Worm (Caenorhabditis elegans) whole organism, late embryonic: ENCODE data around the gene eif-1.

ENCODE experiments used
- C08G9.2 ChIP-seq: sonication (generic microtip); optimal IDR thresholded peaks from 2 replicates; lab custom pipeline; 2016; ENCODE audit warnings: mild to moderate bottlenecking, missing genetic modification characterization, moderate library complexity, missing compliant biosample characterization
- C38D4.7 ChIP-seq: fragments of 200-800 bp; sonication (Bioruptor generic); optimal IDR thresholded peaks from 2 replicates; lab custom pipeline; 2018; ENCODE audit warnings: mild to moderate bottlenecking, missing genetic modification characterization, moderate library complexity, missing compliant biosample characterization
- F13H6.1 ChIP-seq: sonication (generic microtip); optimal IDR thresholded peaks from 2 replicates; lab custom pipeline; 2016; ENCODE audit warnings: missing genetic modification characterization, missing compliant biosample characterization
- K09A11.1 ChIP-seq: sonication (generic microtip); optimal IDR thresholded peaks from 2 replicates; lab custom pipeline; 2017; ENCODE audit warnings: antibody characterized with exemption, mild to moderate bottlenecking, missing genetic modification characterization, missing compliant biosample characterization; ENCODE audit not compliant: insufficient read depth
- Y22D7AL.16 ChIP-seq: sonication (generic microtip); optimal IDR thresholded peaks from 2 replicates; lab custom pipeline; 2016; ENCODE audit warnings: missing genetic modification characterization, missing compliant biosample characterization
- ahr-1 ChIP-seq: sonication (generic microtip); optimal IDR thresholded peaks from 2 replicates; lab custom pipeline; 2016; ENCODE audit warnings: missing genetic modification characterization, missing compliant biosample characterization
- ceh-14 ChIP-seq: sonication (generic microtip); optimal IDR thresholded peaks from 2 replicates; lab custom pipeline; 2016; ENCODE audit warnings: missing genotype, missing genetic modification characterization, missing compliant biosample characterization
- ceh-19 ChIP-seq: fragments of 200-800 bp; sonication (Bioruptor generic); optimal IDR thresholded peaks from 2 replicates; lab custom pipeline; 2018; ENCODE audit warnings: mild to moderate bottlenecking, missing genetic modification characterization, missing compliant biosample characterization
- ceh-2 ChIP-seq: sonication (generic microtip); optimal IDR thresholded peaks from 2 replicates; lab custom pipeline; 2016; ENCODE audit warnings: missing genotype, missing genetic modification characterization, missing compliant biosample characterization
- ceh-22 ChIP-seq: sonication (generic microtip); optimal IDR thresholded peaks from 2 replicates; lab custom pipeline; 2017; ENCODE audit warnings: missing biosample characterization, missing genetic modification characterization
- ceh-24 ChIP-seq: sonication (generic microtip); optimal IDR thresholded peaks from 2 replicates; lab custom pipeline; 2016; ENCODE audit warnings: mild to moderate bottlenecking, missing genetic modification characterization, missing compliant biosample characterization
- ceh-30 ChIP-seq: fragments of 150-350 bp; optimal IDR thresholded peaks from 2 replicates; lab custom pipeline; 2014; ENCODE audit warnings: missing biosample characterization, missing genetic modification characterization
- ceh-34 ChIP-seq: sonication (generic microtip); optimal IDR thresholded peaks from 2 replicates; lab custom pipeline; 2016; ENCODE audit warnings: mild to moderate bottlenecking, missing genetic modification characterization, missing compliant biosample characterization
- ceh-45 ChIP-seq: fragments of 200-800 bp; sonication (Bioruptor generic); IDR thresholded peaks from 2 replicates; pipeline ENCODE4 v1.3.6; 2022; ENCODE audit warnings: missing genetic modification reagents, missing genetic modification characterization, missing compliant biosample characterization
- ceh-48 ChIP-seq: sonication (generic microtip); optimal IDR thresholded peaks from 2 replicates; lab custom pipeline; 2016; ENCODE audit warnings: missing genetic modification characterization, inconsistent platforms, missing compliant biosample characterization
- ceh-9 ChIP-seq: sonication (generic microtip); optimal IDR thresholded peaks from 2 replicates; lab custom pipeline; 2016; ENCODE audit warnings: mild to moderate bottlenecking, missing genetic modification characterization, inconsistent platforms, missing compliant biosample characterization
- che-1 ChIP-seq: sonication (generic microtip); optimal IDR thresholded peaks from 2 replicates; lab custom pipeline; 2016; ENCODE audit warnings: mild to moderate bottlenecking, missing genetic modification characterization, missing compliant biosample characterization
- dmd-4 ChIP-seq: sonication (generic microtip); optimal IDR thresholded peaks from 2 replicates; lab custom pipeline; 2016; ENCODE audit warnings: borderline replicate concordance, missing genetic modification characterization, missing compliant biosample characterization
- dve-1 ChIP-seq: sonication (generic microtip); optimal IDR thresholded peaks from 2 replicates; lab custom pipeline; 2017; ENCODE audit warnings: antibody characterized with exemption, mild to moderate bottlenecking, missing genetic modification characterization, missing compliant biosample characterization
- ets-4 ChIP-seq: sonication (generic microtip); optimal IDR thresholded peaks from 2 replicates; lab custom pipeline; 2016; ENCODE audit warnings: missing genetic modification characterization, missing compliant biosample characterization
- fkh-10 ChIP-seq: fragments of 150-350 bp; optimal IDR thresholded peaks from 2 replicates; lab custom pipeline; 2014; ENCODE audit warnings: missing biosample characterization, missing genetic modification reagents, missing genetic modification characterization
- fkh-6 ChIP-seq: sonication (generic microtip); optimal IDR thresholded peaks from 2 replicates; lab custom pipeline; 2016; ENCODE audit warnings: missing genetic modification characterization, missing compliant biosample characterization
- gmeb-2 ChIP-seq: sonication (generic microtip); optimal IDR thresholded peaks from 2 replicates; lab custom pipeline; 2016; ENCODE audit warnings: missing genetic modification characterization, inconsistent platforms, missing compliant biosample characterization
- hlh-13 ChIP-seq: fragments of 200-800 bp; sonication (Bioruptor generic); optimal IDR thresholded peaks from 2 replicates; lab custom pipeline; 2018; ENCODE audit warnings: mild to moderate bottlenecking, missing genetic modification characterization, missing compliant biosample characterization
- hlh-15 ChIP-seq: sonication (generic microtip); optimal IDR thresholded peaks from 2 replicates; lab custom pipeline; 2016; ENCODE audit warnings: missing genetic modification characterization, missing compliant biosample characterization
- hlh-30 ChIP-seq: sonication (generic microtip); optimal IDR thresholded peaks from 2 replicates; lab custom pipeline; 2017; ENCODE audit warnings: antibody characterized with exemption, missing genetic modification characterization, missing compliant biosample characterization; ENCODE audit not compliant: insufficient read depth
- hlh-8 ChIP-seq: sonication (generic microtip); optimal IDR thresholded peaks from 2 replicates; lab custom pipeline; 2016; ENCODE audit warnings: missing genotype, missing genetic modification characterization, missing compliant biosample characterization
- lim-6 ChIP-seq: sonication (generic microtip); optimal IDR thresholded peaks from 2 replicates; lab custom pipeline; 2016; ENCODE audit warnings: missing genetic modification characterization, missing compliant biosample characterization
- lin-11 ChIP-seq: fragments of 200-800 bp; sonication (Bioruptor generic); optimal IDR thresholded peaks from 2 replicates; lab custom pipeline; 2018; ENCODE audit warnings: mild to moderate bottlenecking, missing genetic modification characterization, missing compliant biosample characterization
- madf-2 ChIP-seq: sonication (generic microtip); optimal IDR thresholded peaks from 2 replicates; lab custom pipeline; 2017; ENCODE audit warnings: missing genetic modification characterization, missing compliant biosample characterization
- nfya-1 ChIP-seq: sonication (generic microtip); optimal IDR thresholded peaks from 2 replicates; lab custom pipeline; 2017; ENCODE audit warnings: missing genetic modification characterization, mild to moderate bottlenecking, missing compliant biosample characterization, antibody characterized with exemption, moderate library complexity
- nhr-11 ChIP-seq: fragments of 150-350 bp; optimal IDR thresholded peaks from 2 replicates; lab custom pipeline; 2014; ENCODE audit warnings: missing biosample characterization, missing genetic modification characterization
- nhr-232 ChIP-seq: sonication (generic microtip); optimal IDR thresholded peaks from 2 replicates; lab custom pipeline; 2016; ENCODE audit warnings: missing genetic modification characterization, missing compliant biosample characterization
- pag-3 ChIP-seq: sonication (generic microtip); optimal IDR thresholded peaks from 2 replicates; lab custom pipeline; 2016; ENCODE audit warnings: missing compliant biosample characterization, missing genetic modification characterization, borderline replicate concordance
- pat-9 ChIP-seq: fragments of 200-800 bp; sonication (Bioruptor generic); optimal IDR thresholded peaks from 2 replicates; lab custom pipeline; 2018; ENCODE audit warnings: mild to moderate bottlenecking, missing genetic modification characterization, moderate library complexity, missing compliant biosample characterization
- pax-1 ChIP-seq: fragments of 150-350 bp; optimal IDR thresholded peaks from 2 replicates; lab custom pipeline; 2014; ENCODE audit warnings: missing biosample characterization, missing genetic modification characterization
- pha-2 ChIP-seq: sonication (generic microtip); optimal IDR thresholded peaks from 2 replicates; lab custom pipeline; 2017; ENCODE audit warnings: mild to moderate bottlenecking, missing genetic modification characterization, missing compliant biosample characterization
- pha-4 ChIP-seq: fragments of 150-350 bp; optimal IDR thresholded peaks from 2 replicates; lab custom pipeline; 2018; ENCODE audit warnings: missing biosample characterization, missing genetic modification reagents, missing genetic modification characterization
- pros-1 ChIP-seq: fragments of 150-350 bp; optimal IDR thresholded peaks from 2 replicates; lab custom pipeline; 2014; ENCODE audit warnings: missing biosample characterization, missing genetic modification reagents, missing genetic modification characterization
- ref-2 ChIP-seq: sonication (generic microtip); optimal IDR thresholded peaks from 2 replicates; lab custom pipeline; 2016; ENCODE audit warnings: missing genetic modification characterization, missing compliant biosample characterization
- rnt-1 ChIP-seq: sonication (generic microtip); optimal IDR thresholded peaks from 2 replicates; lab custom pipeline; 2016; ENCODE audit warnings: missing genetic modification characterization, missing compliant biosample characterization
- sdc-2 ChIP-seq: sonication (generic microtip); optimal IDR thresholded peaks from 2 replicates; lab custom pipeline; 2016; ENCODE audit warnings: missing genotype, missing genetic modification characterization, missing compliant biosample characterization
- syd-9 ChIP-seq: sonication (generic microtip); optimal IDR thresholded peaks from 2 replicates; lab custom pipeline; 2016; ENCODE audit warnings: mild to moderate bottlenecking, missing genetic modification characterization, moderate library complexity, missing compliant biosample characterization
- tbx-7 ChIP-seq: sonication (generic microtip); optimal IDR thresholded peaks from 2 replicates; lab custom pipeline; 2016; ENCODE audit warnings: missing genotype, missing genetic modification characterization, missing compliant biosample characterization
- ttx-3 ChIP-seq: sonication (generic microtip); optimal IDR thresholded peaks from 2 replicates; lab custom pipeline; 2016; ENCODE audit warnings: missing genetic modification reagents, missing genetic modification characterization, missing compliant biosample characterization
- unc-3 ChIP-seq, 2 experiments: fragments of 200-800 bp in 1 of 2; sonication (Bioruptor generic) in 1 of 2; sonication (generic microtip) in 1 of 2; conservative IDR thresholded peaks in 1 of 2; optimal IDR thresholded peaks in 1 of 2; 2 replicates each; pipeline versions ENCODE4 v1.3.6 to Lab custom; 2016 to 2022; ENCODE audit warnings: missing compliant biosample characterization in 2 of 2, missing genetic modification characterization in 2 of 2, missing genetic modification reagents in 1 of 2
- unc-42 ChIP-seq: sonication (generic microtip); optimal IDR thresholded peaks from 2 replicates; lab custom pipeline; 2016; ENCODE audit warnings: missing genotype, missing genetic modification characterization, missing compliant biosample characterization
- unc-55 ChIP-seq: sonication (generic microtip); optimal IDR thresholded peaks from 2 replicates; lab custom pipeline; 2017; ENCODE audit warnings: missing biosample characterization, missing genetic modification reagents, missing genetic modification characterization
- zip-5 ChIP-seq: sonication (generic microtip); optimal IDR thresholded peaks from 2 replicates; lab custom pipeline; 2016; ENCODE audit warnings: missing genetic modification characterization, missing compliant biosample characterization
- ztf-16 ChIP-seq: sonication (generic microtip); optimal IDR thresholded peaks from 2 replicates; lab custom pipeline; 2017; ENCODE audit warnings: missing genetic modification characterization, missing compliant biosample characterization

The eif-1 gene

ce11 chrII:5033935-5034334, 40.6 kb upstream of the eif-1 start, which contains the start of gene F33G12.3:
F33G12.3 (minus strand) TSS chrII:5034035.
- TF ChIP-seq tbx-7, result no peak
- no peak for TF ChIP-seq madf-2 (tag; lab: Kevin White, UChicago)
- TF ChIP-seq, all 69 proteins: peak for 0

ce11 chrII:5032669-5033068, 39.3 kb upstream of the eif-1 start:
- no peak for TF ChIP-seq ceh-30 (tag; lab: Kevin White, UChicago)
- peak; percentile 79 for TF ChIP-seq hlh-8 (tag; lab: Kevin White, UChicago)
- peak; percentile 77 for TF ChIP-seq ceh-48 (tag; lab: Kevin White, UChicago)
- TF ChIP-seq C38D4.7 (GFP tag; lab: Kevin White, UChicago), result peak; percentile 85
- peak; percentile 87 for TF ChIP-seq gmeb-2 (tag; lab: Kevin White, UChicago)
- peak; percentile 22 for TF ChIP-seq ceh-22
- peak; percentile 86 for TF ChIP-seq F13H6.1 (tag; lab: Kevin White, UChicago)
- TF ChIP-seq dmd-4 (tag; lab: Kevin White, UChicago), result peak; percentile 55
- TF ChIP-seq pat-9 (tag; lab: Kevin White, UChicago), result peak; percentile 88
- TF ChIP-seq pha-2, result peak; percentile 88
- peak; percentile 76 for TF ChIP-seq ahr-1 (tag; lab: Kevin White, UChicago)
- no peak for TF ChIP-seq nhr-11 (tag; lab: Kevin White, UChicago)
- TF ChIP-seq pros-1 (tag; lab: Kevin White, UChicago), result peak; percentile 34
- TF ChIP-seq nfya-1 (tag; lab: Kevin White, UChicago), result peak; percentile 78
- no peak for TF ChIP-seq pax-1 (tag; lab: Kevin White, UChicago)
- peak; percentile 72 for TF ChIP-seq ceh-24 (tag; lab: Kevin White, UChicago)
- TF ChIP-seq ceh-19 (GFP tag; lab: Kevin White, UChicago), result peak; percentile 83
- TF ChIP-seq hlh-15 (tag; lab: Kevin White, UChicago), result peak; percentile 80
- peak; percentile 77; the same call in 1 of the 2 replicates for TF ChIP-seq ceh-45 (GFP tag; lab: Robert Waterston, UW)
- TF ChIP-seq dve-1 (tag; lab: Kevin White, UChicago), result peak; percentile 83
- TF ChIP-seq lin-11 (tag; lab: Kevin White, UChicago), result peak; percentile 75
- no peak for TF ChIP-seq unc-55 (GFP tag; lab: Kevin White, UChicago)
- TF ChIP-seq unc-42 (tag; lab: Kevin White, UChicago), result peak; percentile 78
- TF ChIP-seq rnt-1, result peak; percentile 58
- TF ChIP-seq zip-5 (tag; lab: Kevin White, UChicago), result peak; percentile 73
- TF ChIP-seq fkh-6 (tag; lab: Kevin White, UChicago), result peak; percentile 84
- peak; percentile 49 for TF ChIP-seq ceh-9
- peak; percentile 86 for TF ChIP-seq C08G9.2 (tag; lab: Kevin White, UChicago)
- TF ChIP-seq ceh-34 (tag; lab: Kevin White, UChicago), result peak; percentile 91
- peak; percentile 87 for TF ChIP-seq nhr-232 (tag; lab: Kevin White, UChicago)
- TF ChIP-seq pha-4 (tag; lab: Kevin White, UChicago), result no peak
- no peak for TF ChIP-seq hlh-30 (tag; lab: Kevin White, UChicago)
- peak; percentile 90 for TF ChIP-seq ref-2 (tag; lab: Kevin White, UChicago)
- TF ChIP-seq syd-9 (tag; lab: Kevin White, UChicago), result peak; percentile 84
- TF ChIP-seq ceh-14 (tag; lab: Kevin White, UChicago), result peak; percentile 77
- no peak for TF ChIP-seq fkh-10 (GFP tag; lab: Kevin White, UChicago)
- TF ChIP-seq ttx-3 (tag; lab: Kevin White, UChicago), result peak; percentile 81
- peak; percentile 78 for TF ChIP-seq K09A11.1 (tag; lab: Kevin White, UChicago)
- TF ChIP-seq unc-3 (GFP tag; conservative IDR thresholded peaks at IDR 0.05; lab: Robert Waterston, UW), result peak; percentile 86
- TF ChIP-seq unc-3 (tag; optimal IDR thresholded peaks at IDR 0.05; lab: Kevin White, UChicago), result peak; percentile 81
- peak; percentile 90 for TF ChIP-seq che-1 (tag; lab: Kevin White, UChicago)
- peak; percentile 85 for TF ChIP-seq Y22D7AL.16 (tag; lab: Kevin White, UChicago)
- peak; percentile 86 for TF ChIP-seq ztf-16 (tag; lab: Kevin White, UChicago)
- TF ChIP-seq hlh-13 (GFP tag; lab: Kevin White, UChicago), result peak; percentile 79
- TF ChIP-seq ceh-2 (tag; lab: Kevin White, UChicago), result peak; percentile 86
- peak; percentile 90 for TF ChIP-seq sdc-2 (tag; lab: Kevin White, UChicago)
- TF ChIP-seq ets-4 (tag; lab: Kevin White, UChicago), result no peak
- TF ChIP-seq tbx-7, result peak; percentile 7
- TF ChIP-seq lim-6 (tag; lab: Kevin White, UChicago), result no peak
- TF ChIP-seq pag-3 (tag; lab: Kevin White, UChicago), result peak; percentile 15
